Comparison of ENCODE assay signal across 6 fruit fly cellular contexts in the genomic region with DNA sequence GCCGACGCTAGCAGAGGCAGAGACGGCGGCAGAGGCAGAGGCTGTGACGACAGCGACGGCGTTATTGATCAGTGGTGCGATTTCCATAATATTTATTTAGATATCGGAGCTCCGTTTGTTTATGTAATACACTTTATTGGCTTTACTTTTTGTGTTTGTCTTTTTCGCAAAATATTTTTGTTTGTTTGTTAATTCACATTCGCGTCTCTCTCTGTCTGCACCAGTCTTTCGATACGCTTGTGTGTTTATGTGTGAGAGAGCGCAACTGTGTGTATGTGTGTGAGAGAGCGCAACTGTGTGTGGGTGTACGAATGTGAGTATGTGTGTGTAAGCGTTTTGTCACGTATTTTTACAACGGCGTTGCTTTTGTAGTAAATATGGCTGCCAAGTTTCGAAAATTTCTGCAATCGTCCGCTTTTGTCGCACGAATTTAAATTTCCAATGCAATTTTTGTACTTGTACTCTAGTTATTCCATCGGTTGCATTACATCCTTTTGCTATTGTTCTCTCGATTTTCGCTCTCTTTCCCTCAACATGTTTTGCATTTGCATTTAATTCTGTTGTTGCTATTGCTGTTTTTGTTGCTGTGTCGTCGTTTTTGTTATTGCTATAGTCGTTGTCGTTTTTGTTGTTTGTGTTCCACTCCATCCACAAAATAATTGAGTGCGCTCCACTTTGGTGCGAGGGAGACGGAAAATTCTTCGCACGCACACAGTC.
A peak's percentile ranks its signal among the peaks of the same experiment; 100 is the strongest.
TF ChIP-seq lines count a peak whose summit lies in the region.

No protein-coding gene starts in this region.

- TF ChIP-seq CTCF in whole organism, embryonic (GFP tag; optimal IDR thresholded peaks at IDR 0.05; lab: Kevin White, UChicago) = no peak

TF ChIP-seq in whole organism, 6 proteins besides CTCF, POLR2A, EP300 and RAD21:
- peak in 1 of 2 experiments; percentile 5 for TF ChIP-seq EcR (GFP tag; optimal IDR thresholded peaks at IDR 0.05; lab: Kevin White, UChicago)
- no peak for TF ChIP-seq Dll (optimal IDR thresholded peaks at IDR 0.05; lab: Kevin White, UChicago)
- no peak for TF ChIP-seq psq (optimal IDR thresholded peaks at IDR 0.05; lab: Kevin White, UChicago)
- peak; percentile 76 for TF ChIP-seq CG8478 (optimal IDR thresholded peaks at IDR 0.05; lab: Kevin White, UChicago)
- no peak for TF ChIP-seq usp (GFP tag; optimal IDR thresholded peaks at IDR 0.05; lab: Kevin White, UChicago)
- TF ChIP-seq pan (optimal IDR thresholded peaks at IDR 0.05; lab: Kevin White, UChicago) = no peak

TF ChIP-seq in whole organism, adult, 20 proteins besides CTCF, POLR2A, EP300 and RAD21:
- TF ChIP-seq kay (GFP tag; lab: Kevin White, UChicago; ENCODE audit: borderline replicate concordance) (no peak), bab1 (GFP tag; optimal IDR thresholded peaks at IDR 0.05; lab: Kevin White, UChicago) (no peak), Crg-1 (GFP tag; optimal IDR thresholded peaks at IDR 0.05; lab: Kevin White, UChicago) (peak; percentile 7), ovo (GFP tag; optimal IDR thresholded peaks at IDR 0.05; lab: Kevin White, UChicago) (no peak), CG11617 (GFP tag; optimal IDR thresholded peaks at IDR 0.05; lab: Kevin White, UChicago) (no peak), Mnt (GFP tag; optimal IDR thresholded peaks at IDR 0.05; lab: Kevin White, UChicago) (no peak), CG7101 (tag; optimal IDR thresholded peaks at IDR 0.05; lab: Kevin White, UChicago) (peak; percentile 30), pad (GFP tag; optimal IDR thresholded peaks at IDR 0.05; lab: Kevin White, UChicago) (no peak), CG7045 (GFP tag; optimal IDR thresholded peaks at IDR 0.05; lab: Kevin White, UChicago) (no peak), Clk (GFP tag; optimal IDR thresholded peaks at IDR 0.05; lab: Kevin White, UChicago) (no peak), CG33017 (tag; optimal IDR thresholded peaks at IDR 0.05; lab: Kevin White, UChicago) (no peak), cic (GFP tag; optimal IDR thresholded peaks at IDR 0.05; lab: Kevin White, UChicago) (peak; percentile 96), CG14711 (tag; optimal IDR thresholded peaks at IDR 0.05; lab: Kevin White, UChicago) (peak; percentile 34), CG5204 (GFP tag; optimal IDR thresholded peaks at IDR 0.05; lab: Kevin White, UChicago) (no peak), tj (GFP tag; optimal IDR thresholded peaks at IDR 0.05; lab: Kevin White, UChicago) (peak; percentile 93), Hr96 (GFP tag; optimal IDR thresholded peaks at IDR 0.05; lab: Kevin White, UChicago) (no peak)

TF ChIP-seq in whole organism, embryonic, 481 proteins besides CTCF, POLR2A, EP300 and RAD21 (continues in another document):
- no peak for TF ChIP-seq gem (tag; optimal IDR thresholded peaks at IDR 0.05; lab: Kevin White, UChicago)
- no peak for TF ChIP-seq sima (GFP tag; optimal IDR thresholded peaks at IDR 0.05; lab: Kevin White, UChicago)
- no peak for TF ChIP-seq CG6791 (GFP tag; IDR thresholded peaks at IDR 0.05; lab: Robert Waterston, UW; ENCODE audit: partially characterized antibody)
- TF ChIP-seq CG1792 (GFP tag; optimal IDR thresholded peaks at IDR 0.05; lab: Kevin White, UChicago) = peak; percentile 10
- TF ChIP-seq unc-4 (GFP tag; IDR thresholded peaks at IDR 0.05; lab: Robert Waterston, UW; ENCODE audit: partially characterized antibody) = no peak
- no peak for TF ChIP-seq bbx (GFP tag; IDR thresholded peaks at IDR 0.05; lab: Robert Waterston, UW; ENCODE audit: partially characterized antibody)
- peak; percentile 46; the same call in 1 of the 2 replicates for TF ChIP-seq rib (GFP tag; IDR thresholded peaks at IDR 0.05; lab: Robert Waterston, UW)
- TF ChIP-seq insv (GFP tag; optimal IDR thresholded peaks at IDR 0.05; lab: Kevin White, UChicago) = no peak
- TF ChIP-seq Spps (tag; optimal IDR thresholded peaks at IDR 0.05; lab: Kevin White, UChicago) = peak; percentile 14
- no peak for TF ChIP-seq CG6813 (GFP tag; optimal IDR thresholded peaks at IDR 0.05; lab: Kevin White, UChicago)
- no peak for TF ChIP-seq CG12219 (GFP tag; optimal IDR thresholded peaks at IDR 0.05; lab: Kevin White, UChicago)
- no peak for TF ChIP-seq vnd (GFP tag; IDR thresholded peaks at IDR 0.05; lab: Robert Waterston, UW; ENCODE audit: partially characterized antibody)
- no peak for TF ChIP-seq D19B (GFP tag; optimal IDR thresholded peaks at IDR 0.05; lab: Kevin White, UChicago)
- TF ChIP-seq cg (GFP tag; optimal IDR thresholded peaks at IDR 0.05; lab: Kevin White, UChicago) = peak; percentile 99
- TF ChIP-seq CG32767 (GFP tag; IDR thresholded peaks at IDR 0.05; lab: Robert Waterston, UW) = 0 out of 2 replicates have a peak, but pooled peaks have one; percentile 48

TF ChIP-seq in whole organism, prepupa, 60 proteins besides CTCF, POLR2A, EP300 and RAD21 (continues in another document):
- TF ChIP-seq CG6854 (GFP tag; optimal IDR thresholded peaks at IDR 0.05; lab: Kevin White, UChicago) = peak; percentile 25
- TF ChIP-seq esn (GFP tag; optimal IDR thresholded peaks at IDR 0.05; lab: Kevin White, UChicago) = no peak
- TF ChIP-seq net (GFP tag; optimal IDR thresholded peaks at IDR 0.05; lab: Kevin White, UChicago) = peak; percentile 45
- peak; percentile 6 for TF ChIP-seq CG9139 (GFP tag; optimal IDR thresholded peaks at IDR 0.05; lab: Kevin White, UChicago)
- TF ChIP-seq vri (GFP tag; optimal IDR thresholded peaks at IDR 0.05; lab: Kevin White, UChicago) = peak; percentile 94
- no peak for TF ChIP-seq lz (GFP tag; optimal IDR thresholded peaks at IDR 0.05; lab: Kevin White, UChicago)
- TF ChIP-seq CG10669 (GFP tag; optimal IDR thresholded peaks at IDR 0.05; lab: Kevin White, UChicago) = no peak
- no peak for TF ChIP-seq Hr39 (GFP tag; optimal IDR thresholded peaks at IDR 0.05; lab: Kevin White, UChicago)
- TF ChIP-seq CG8119 (GFP tag; IDR thresholded peaks at IDR 0.05; lab: Robert Waterston, UW) = 0 out of 3 replicates have a peak, but pooled peaks have one; percentile 17
- TF ChIP-seq Met (GFP tag; optimal IDR thresholded peaks at IDR 0.05; lab: Kevin White, UChicago) = peak; percentile 21
- TF ChIP-seq CG15336 (GFP tag; IDR thresholded peaks at IDR 0.05; lab: Robert Waterston, UW) = peak; percentile 61; the same call in 1 of the 2 replicates
- TF ChIP-seq CG6792 (GFP tag; optimal IDR thresholded peaks at IDR 0.05; lab: Kevin White, UChicago) = peak; percentile 44
- TF ChIP-seq fkh (GFP tag; optimal IDR thresholded peaks at IDR 0.05; lab: Kevin White, UChicago) = peak; percentile 92
- TF ChIP-seq CG3032 (tag; optimal IDR thresholded peaks at IDR 0.05; lab: Kevin White, UChicago) = no peak
- TF ChIP-seq CG8632 (GFP tag; optimal IDR thresholded peaks at IDR 0.05; lab: Kevin White, UChicago) = peak; percentile 10
- TF ChIP-seq CG6276 (GFP tag; optimal IDR thresholded peaks at IDR 0.05; lab: Kevin White, UChicago) = peak; percentile 28

TF ChIP-seq in whole organism, pupa, 21 proteins besides CTCF, POLR2A, EP300 and RAD21:
- TF ChIP-seq CG34367 (tag; optimal IDR thresholded peaks at IDR 0.05; lab: Kevin White, UChicago) (no peak), CG32121 (GFP tag; IDR thresholded peaks at IDR 0.05; lab: Robert Waterston, UW) (peak; percentile 78), D1 (tag; optimal IDR thresholded peaks at IDR 0.05; lab: Kevin White, UChicago) (no peak), CG8301 (tag; optimal IDR thresholded peaks at IDR 0.05; lab: Kevin White, UChicago) (no peak), CG4496 (GFP tag; IDR thresholded peaks at IDR 0.05; lab: Robert Waterston, UW) (peak; percentile 62; the same call in 2 of the 3 replicates), CG12605 (GFP tag; IDR thresholded peaks at IDR 0.05; lab: Robert Waterston, UW) (peak; percentile 74), Pif1B (GFP tag; optimal IDR thresholded peaks at IDR 0.05; lab: Kevin White, UChicago) (peak; percentile 38), CG13204 (GFP tag; optimal IDR thresholded peaks at IDR 0.05; lab: Kevin White, UChicago) (no peak), Snoo (tag; optimal IDR thresholded peaks at IDR 0.05; lab: Kevin White, UChicago) (peak; percentile 45), Ets98B (GFP tag; IDR thresholded peaks at IDR 0.05; lab: Robert Waterston, UW) (peak; percentile 77), fd96Ca (GFP tag; IDR thresholded peaks at IDR 0.05; lab: Robert Waterston, UW) (peak; percentile 17; the same call in 1 of the 3 replicates), Pif1A (GFP tag; optimal IDR thresholded peaks at IDR 0.05; lab: Kevin White, UChicago) (peak; percentile 62), CG8159 (tag; optimal IDR thresholded peaks at IDR 0.05; lab: Kevin White, UChicago) (peak; percentile 12), EcR (GFP tag; optimal IDR thresholded peaks at IDR 0.05; lab: Kevin White, UChicago) (peak; percentile 55), CG14655 (GFP tag; optimal IDR thresholded peaks at IDR 0.05; lab: Kevin White, UChicago) (peak; percentile 14), gl (tag; optimal IDR thresholded peaks at IDR 0.05; lab: Kevin White, UChicago) (no peak)

TF ChIP-seq in whole organism, wandering third instar larva, 38 proteins besides CTCF, POLR2A, EP300 and RAD21 (continues in another document):
- no peak for TF ChIP-seq jim (GFP tag; optimal IDR thresholded peaks at IDR 0.05; lab: Kevin White, UChicago)
- peak; percentile 60 for TF ChIP-seq Hr83 (GFP tag; optimal IDR thresholded peaks at IDR 0.05; lab: Kevin White, UChicago; ENCODE audit: poor library complexity, severe bottlenecking)
- TF ChIP-seq br (GFP tag; optimal IDR thresholded peaks at IDR 0.05; lab: Kevin White, UChicago) = peak; percentile 58
- peak; percentile 63 for TF ChIP-seq Hnf4 (GFP tag; optimal IDR thresholded peaks at IDR 0.05; lab: Kevin White, UChicago)
- no peak for TF ChIP-seq usp (GFP tag; optimal IDR thresholded peaks at IDR 0.05; lab: Kevin White, UChicago)
- TF ChIP-seq Abd-B (GFP tag; optimal IDR thresholded peaks at IDR 0.05; lab: Kevin White, UChicago) = peak; percentile 2
- TF ChIP-seq OdsH (GFP tag; optimal IDR thresholded peaks at IDR 0.05; lab: Kevin White, UChicago) = peak; percentile 64
- peak; percentile 80 for TF ChIP-seq Dif (GFP tag; optimal IDR thresholded peaks at IDR 0.05; lab: Kevin White, UChicago; ENCODE audit: partially characterized antibody)
- no peak for TF ChIP-seq sv (GFP tag; optimal IDR thresholded peaks at IDR 0.05; lab: Kevin White, UChicago)
- peak; percentile 91 for TF ChIP-seq N (GFP tag; optimal IDR thresholded peaks at IDR 0.05; lab: Kevin White, UChicago)
- TF ChIP-seq h (GFP tag; optimal IDR thresholded peaks at IDR 0.05; lab: Kevin White, UChicago) = peak; percentile 67
- TF ChIP-seq rgr (GFP tag; optimal IDR thresholded peaks at IDR 0.05; lab: Kevin White, UChicago) = peak; percentile 50
- TF ChIP-seq sage (GFP tag; optimal IDR thresholded peaks at IDR 0.05; lab: Kevin White, UChicago) = peak; percentile 36
- TF ChIP-seq fru (GFP tag; optimal IDR thresholded peaks at IDR 0.05; lab: Kevin White, UChicago) = peak; percentile 50
- TF ChIP-seq lola (GFP tag; optimal IDR thresholded peaks at IDR 0.05; lab: Kevin White, UChicago) = no peak
- TF ChIP-seq Sp1 (GFP tag; optimal IDR thresholded peaks at IDR 0.05; lab: Kevin White, UChicago) = peak; percentile 4
- peak; percentile 28 to 39 for TF ChIP-seq foxo (GFP tag; optimal IDR thresholded peaks at IDR 0.05; lab: Kevin White, UChicago)
- peak in 1 of 2 experiments; percentile 79 for TF ChIP-seq dl (GFP tag; optimal IDR thresholded peaks at IDR 0.05; lab: Kevin White, UChicago; ENCODE audit: insufficient read depth in 1 of 2, partially characterized antibody in 2 of 2)
- TF ChIP-seq Hr78 (GFP tag; optimal IDR thresholded peaks at IDR 0.05; lab: Kevin White, UChicago) = peak; percentile 81
